Worm (Caenorhabditis elegans) whole organism, L3 larva: ENCODE measurements around the gene acs-11.

Source experiments
- ZK546.5 ChIP-seq: sonication (generic microtip); optimal IDR thresholded peaks from 2 replicates; lab custom pipeline; 2017; ENCODE audit warnings: missing biosample characterization, missing genetic modification characterization
- aly-2 ChIP-seq: fragments of 150-350 bp; optimal IDR thresholded peaks from 2 replicates; lab custom pipeline; 2014; ENCODE audit warnings: missing biosample characterization, missing genetic modification characterization
- ama-1 ChIP-seq: fragments of 150-350 bp; optimal IDR thresholded peaks from 2 replicates; lab custom pipeline; 2018
- ceh-9 ChIP-seq: sonication (generic microtip); optimal IDR thresholded peaks from 2 replicates; lab custom pipeline; 2018; ENCODE audit warnings: missing biosample characterization, missing genetic modification characterization
- egl-27 ChIP-seq: sonication (generic microtip); optimal IDR thresholded peaks from 4 replicates; lab custom pipeline; 2017; ENCODE audit warnings: missing biosample characterization, missing genetic modification reagents, missing genetic modification characterization
- egl-5 ChIP-seq: fragments of 150-350 bp; optimal IDR thresholded peaks from 2 replicates; lab custom pipeline; 2017; ENCODE audit warnings: missing biosample characterization, missing genetic modification reagents, missing genetic modification characterization, inconsistent platforms
- elt-2 ChIP-seq: sonication (generic microtip); optimal IDR thresholded peaks from 2 replicates; lab custom pipeline; 2016; ENCODE audit warnings: missing genetic modification reagents, mild to moderate bottlenecking, missing genetic modification characterization, missing compliant biosample characterization
- elt-3 ChIP-seq, 3 experiments: fragments of 150-350 bp in 1 of 3; sonication (generic microtip) in 2 of 3; optimal IDR thresholded peaks; 2 replicates in 2 of 3; 4 replicates in 1 of 3; lab custom pipeline; 2014 to 2017; ENCODE audit warnings: missing biosample characterization in 3 of 3, missing genetic modification characterization in 3 of 3
- eor-1 ChIP-seq, 2 experiments: fragments of 150-350 bp; optimal IDR thresholded peaks; 2 replicates each; lab custom pipeline; 2014 to 2018; ENCODE audit warnings: missing biosample characterization in 2 of 2, missing genetic modification characterization in 2 of 2
- fkh-10 ChIP-seq: sonication (generic microtip); optimal IDR thresholded peaks from 2 replicates; lab custom pipeline; 2017; ENCODE audit warnings: missing biosample characterization, missing genetic modification reagents, missing genetic modification characterization
- fos-1 ChIP-seq: fragments of 150-350 bp; optimal IDR thresholded peaks from 2 replicates; lab custom pipeline; 2014; ENCODE audit warnings: missing biosample characterization, missing genetic modification characterization
- hmg-11 ChIP-seq: sonication (generic microtip); optimal IDR thresholded peaks from 2 replicates; lab custom pipeline; 2016; ENCODE audit warnings: missing genetic modification characterization, missing compliant biosample characterization
- jun-1 ChIP-seq: fragments of 150-350 bp; optimal IDR thresholded peaks from 2 replicates; lab custom pipeline; 2014; ENCODE audit warnings: missing biosample characterization, missing genetic modification reagents, missing genetic modification characterization
- lin-15B ChIP-seq: fragments of 150-350 bp; optimal IDR thresholded peaks from 2 replicates; lab custom pipeline; 2014; ENCODE audit warnings: missing biosample characterization, missing genetic modification characterization
- lin-39 ChIP-seq: fragments of 150-350 bp; optimal IDR thresholded peaks from 2 replicates; lab custom pipeline; 2018; ENCODE audit warnings: missing biosample characterization, missing genetic modification reagents, missing genetic modification characterization
- lsy-12 ChIP-seq: sonication (generic microtip); optimal IDR thresholded peaks from 2 replicates; lab custom pipeline; 2016; ENCODE audit warnings: mild to moderate bottlenecking, missing genetic modification characterization, missing compliant biosample characterization
- mml-1 ChIP-seq: fragments of 150-350 bp; sonication (generic microtip); optimal IDR thresholded peaks from 3 replicates; lab custom pipeline; 2014; ENCODE audit warnings: missing biosample characterization, missing genetic modification characterization
- nfya-1 ChIP-seq: sonication (generic microtip); optimal IDR thresholded peaks from 2 replicates; lab custom pipeline; 2017; ENCODE audit warnings: missing genetic modification characterization, mild to moderate bottlenecking, missing compliant biosample characterization, antibody characterized with exemption, moderate library complexity; ENCODE audit not compliant: insufficient read depth
- nhr-11 ChIP-seq: fragments of 150-350 bp; optimal IDR thresholded peaks from 2 replicates; lab custom pipeline; 2014; ENCODE audit warnings: missing biosample characterization, missing genetic modification characterization
- nhr-12 ChIP-seq: fragments of 150-350 bp; optimal IDR thresholded peaks from 2 replicates; lab custom pipeline; 2014; ENCODE audit warnings: missing biosample characterization, missing genetic modification characterization
- nhr-28 ChIP-seq: fragments of 150-350 bp; optimal IDR thresholded peaks from 2 replicates; lab custom pipeline; 2014; ENCODE audit warnings: missing biosample characterization, missing genetic modification characterization
- nhr-43 ChIP-seq: sonication (generic microtip); optimal IDR thresholded peaks from 2 replicates; lab custom pipeline; 2016; ENCODE audit warnings: mild to moderate bottlenecking, missing genetic modification characterization, missing compliant biosample characterization; ENCODE audit not compliant: poor library complexity, severe bottlenecking
- nhr-67 ChIP-seq: fragments of 150-350 bp; optimal IDR thresholded peaks from 2 replicates; lab custom pipeline; 2014; ENCODE audit warnings: missing biosample characterization, missing genetic modification characterization
- nhr-76 ChIP-seq: fragments of 150-350 bp; sonication (generic microtip); optimal IDR thresholded peaks from 5 replicates; lab custom pipeline; 2014; ENCODE audit warnings: missing biosample characterization, missing genetic modification characterization
- pha-4 ChIP-seq: fragments of 150-350 bp; optimal IDR thresholded peaks from 2 replicates; lab custom pipeline; 2014; ENCODE audit warnings: missing biosample characterization, missing genetic modification reagents, missing genetic modification characterization
- pqm-1 ChIP-seq: fragments of 150-350 bp; optimal IDR thresholded peaks from 2 replicates; lab custom pipeline; 2017; ENCODE audit warnings: missing biosample characterization, missing genetic modification characterization, inconsistent platforms
- skn-1 ChIP-seq: fragments of 150-350 bp; optimal IDR thresholded peaks from 2 replicates; lab custom pipeline; 2014; ENCODE audit warnings: missing biosample characterization, missing genetic modification characterization
- unc-39 ChIP-seq: sonication (generic microtip); optimal IDR thresholded peaks from 4 replicates; lab custom pipeline; 2017; ENCODE audit warnings: missing biosample characterization, missing genetic modification characterization
- unc-62 ChIP-seq: fragments of 150-350 bp; sonication (generic microtip); optimal IDR thresholded peaks from 4 replicates; lab custom pipeline; 2014; ENCODE audit warnings: missing biosample characterization, missing genetic modification reagents, missing genetic modification characterization
- ztf-4 ChIP-seq: fragments of 150-350 bp; optimal IDR thresholded peaks from 2 replicates; lab custom pipeline; 2014; ENCODE audit warnings: missing biosample characterization, missing genetic modification characterization

Gene acs-11

ce11 chrII:4710120-4710519 is 31.8 kb upstream of the acs-11 start, which contains the start of gene tag-151:
Gene tag-151 (plus strand): TSS chrII:4710277.
- TF ChIP-seq nhr-43 (tag; lab: Kevin White, UChicago) = peak; percentile 43
- TF ChIP-seq elt-2 (tag; lab: Kevin White, UChicago) = peak; percentile 28
- no peak for TF ChIP-seq unc-62
- no peak for TF ChIP-seq ceh-9 (tag; lab: Kevin White, UChicago)
- TF ChIP-seq aly-2 (tag; lab: Kevin White, UChicago) = peak; percentile 53
- TF ChIP-seq lsy-12 (tag; lab: Kevin White, UChicago) = peak; percentile 64

ce11 chrII:4710813-4711212 is 31.1 kb upstream of the acs-11 start:
- TF ChIP-seq nhr-28 (tag; lab: Kevin White, UChicago) = no peak
- TF ChIP-seq eor-1 (tag; optimal IDR thresholded peaks at IDR 0.05; lab: Kevin White, UChicago) = no peak

ce11 chrII:4715676-4716075 is 26.3 kb upstream of the acs-11 start, which contains the start of gene F41C3.8:
Gene F41C3.8 (plus strand): TSS chrII:4716046.
- TF ChIP-seq ztf-4 = no peak
- TF ChIP-seq pha-4 (tag; lab: Kevin White, UChicago) = peak; percentile 56
- no peak for TF ChIP-seq nhr-28 (tag; lab: Kevin White, UChicago)
- TF ChIP-seq elt-2 (tag; lab: Kevin White, UChicago) = peak; percentile 78

- TF ChIP-seq elt-2 (tag; lab: Kevin White, UChicago) = peak; percentile 49
- TF ChIP-seq ZK546.5 = no peak
- TF ChIP-seq nhr-67 (tag; lab: Kevin White, UChicago) = no peak
- no peak for TF ChIP-seq lin-39
- no peak for TF ChIP-seq unc-62
- no peak for TF ChIP-seq nhr-11 (tag; lab: Kevin White, UChicago)
- no peak for TF ChIP-seq nhr-43 (tag; lab: Kevin White, UChicago)
- TF ChIP-seq pha-4 (tag; lab: Kevin White, UChicago) = peak; percentile 52
- peak; percentile 56 for TF ChIP-seq hmg-11 (tag; lab: Kevin White, UChicago)
- TF ChIP-seq aly-2 (tag; lab: Kevin White, UChicago) = no peak
- TF ChIP-seq egl-27 = no peak
- no peak for TF ChIP-seq fkh-10 (GFP tag; lab: Kevin White, UChicago)
- TF ChIP-seq, all 47 proteins: peak for 3
These were observed 15.8 kb upstream of the acs-11 start, which contains the start of gene F10G7.10 for ce11 chrII:4726120-4726519. Gene F10G7.10 (minus strand): TSS chrII:4726264.

- TF ChIP-seq elt-2 (tag; lab: Kevin White, UChicago) = peak; percentile 37
- TF ChIP-seq nhr-12 (tag; lab: Kevin White, UChicago) = no peak
- peak; percentile 72 for TF ChIP-seq ama-1 (lab: Kevin White, UChicago)
These were observed 15.1 kb upstream of the acs-11 start for ce11 chrII:4726750-4727384.

- TF ChIP-seq aly-2 (tag; lab: Kevin White, UChicago) (no peak), unc-39 (tag; lab: Kevin White, UChicago) (no peak), egl-27 (no peak), nfya-1 (no peak), elt-2 (tag; lab: Kevin White, UChicago) (no peak), fos-1 (tag; lab: Kevin White, UChicago) (no peak)
These were observed 14.2 kb upstream of the acs-11 start, which contains the start of gene ttr-41 for ce11 chrII:4727769-4728168. Gene ttr-41 (minus strand): TSS chrII:4727869.

- TF ChIP-seq nhr-76 (tag; lab: Kevin White, UChicago) (no peak), nfya-1 (peak; percentile 42), pha-4 (tag; lab: Kevin White, UChicago) (peak; percentile 59), pqm-1 (tag; lab: Kevin White, UChicago) (peak; percentile 98), lin-15B (tag; lab: Kevin White, UChicago) (no peak), elt-2 (tag; lab: Kevin White, UChicago) (peak; percentile 100), nhr-28 (tag; lab: Kevin White, UChicago) (no peak), skn-1 (tag; lab: Kevin White, UChicago) (peak; percentile 23), mml-1 (tag; lab: Kevin White, UChicago) (no peak), elt-3 (tag; optimal IDR thresholded peaks at IDR 0.05; lab: Kevin White, UChicago) (peak in 1 of 3 experiments; percentile 37), jun-1 (tag; lab: Kevin White, UChicago) (peak; percentile 70), ztf-4 (no peak), egl-5 (peak; percentile 44)
These were observed 13.2 kb upstream of the acs-11 start for ce11 chrII:4728687-4729086.
